Fruit fly (Drosophila melanogaster) whole organism, embryonic: ENCODE measurements around the gene CG15725.

Source experiments
- CG10366 ChIP-seq: fragments of 200-800 bp; sonication (Bioruptor generic); IDR thresholded peaks from 2 replicates; pipeline ENCODE4 v1.3.6; 2022; ENCODE audit warnings: missing biosample characterization, missing genetic modification characterization
- CG11085 ChIP-seq: fragments of 200-800 bp; sonication (Bioruptor generic); IDR thresholded peaks from 2 replicates; pipeline ENCODE4 v1.3.6; 2022; ENCODE audit warnings: missing biosample characterization, missing genetic modification characterization
- stc ChIP-seq: fragments of 200-800 bp; sonication (Bioruptor generic); IDR thresholded peaks from 2 replicates; pipeline ENCODE4 v1.3.6; 2022; ENCODE audit warnings: missing biosample characterization, missing genetic modification characterization

- TF ChIP-seq CG10366 (GFP tag; lab: Robert Waterston, UW), result no peak
- TF ChIP-seq stc (GFP tag; lab: Robert Waterston, UW), result no peak
- TF ChIP-seq CG11085 (GFP tag; lab: Robert Waterston, UW), result no peak
Observed at dm6 chrX:12658400-12658998, 47.2 kb upstream of the CG15725 start.
